Fruit fly (Drosophila melanogaster) whole organism, prepupa: Measurements from ENCODE around the gene pkm.

Experiments
- Blimp-1 ChIP-seq: fragments of 200-800 bp; sonication (Bioruptor generic); optimal IDR thresholded peaks from 3 replicates; lab custom pipeline; 2017; ENCODE audit warnings: missing biosample characterization, missing genetic modification characterization, mild to moderate bottlenecking, moderate library complexity, missing genetic modification reagents
- CG10631 ChIP-seq: fragments of 200-800 bp; sonication (Bioruptor generic); optimal IDR thresholded peaks from 2 replicates; lab custom pipeline; 2016; ENCODE audit warnings: missing biosample characterization, missing genetic modification characterization
- CG10669 ChIP-seq: fragments of 200-800 bp; sonication (Bioruptor generic); optimal IDR thresholded peaks from 3 replicates; lab custom pipeline; 2018; ENCODE audit warnings: missing biosample characterization, mild to moderate bottlenecking, missing genetic modification characterization, moderate library complexity
- CG11902 ChIP-seq: fragments of 200-800 bp; sonication (Bioruptor generic); optimal IDR thresholded peaks from 3 replicates; lab custom pipeline; 2016; ENCODE audit warnings: missing biosample characterization, missing genetic modification characterization
- CG1621 ChIP-seq: fragments of 200-800 bp; sonication (Bioruptor generic); optimal IDR thresholded peaks from 3 replicates; lab custom pipeline; 2018; ENCODE audit warnings: missing biosample characterization, mild to moderate bottlenecking, missing genetic modification characterization
- CG16779 ChIP-seq: fragments of 200-800 bp; sonication (Bioruptor generic); optimal IDR thresholded peaks from 3 replicates; lab custom pipeline; 2017; ENCODE audit warnings: missing biosample characterization, mild to moderate bottlenecking, missing genetic modification characterization
- CG3032 ChIP-seq: fragments of 200-800 bp; optimal IDR thresholded peaks from 2 replicates; lab custom pipeline; 2019; ENCODE audit warnings: missing biosample characterization, mild to moderate bottlenecking, missing genetic modification characterization, moderate library complexity
- CG34406 ChIP-seq: fragments of 200-800 bp; sonication (Bioruptor generic); optimal IDR thresholded peaks from 3 replicates; lab custom pipeline; 2016; ENCODE audit warnings: missing biosample characterization, missing genetic modification characterization
- CG6163 ChIP-seq: fragments of 200-800 bp; sonication (Bioruptor generic); IDR thresholded peaks from 3 replicates; pipeline ENCODE4 v1.3.6; 2022; ENCODE audit warnings: missing biosample characterization, missing genetic modification characterization
- CG6276 ChIP-seq: fragments of 200-800 bp; sonication (Bioruptor generic); optimal IDR thresholded peaks from 2 replicates; lab custom pipeline; 2017; ENCODE audit warnings: missing biosample characterization, mild to moderate bottlenecking, missing genetic modification characterization
- CG6854 ChIP-seq: fragments of 200-800 bp; sonication (Bioruptor generic); optimal IDR thresholded peaks from 2 replicates; lab custom pipeline; 2017; ENCODE audit warnings: missing biosample characterization, mild to moderate bottlenecking, missing genetic modification characterization
- CG7368 ChIP-seq: fragments of 200-800 bp; sonication (Bioruptor generic); optimal IDR thresholded peaks from 3 replicates; lab custom pipeline; 2016; ENCODE audit warnings: missing biosample characterization, missing genetic modification characterization
- CG8119 ChIP-seq: fragments of 200-800 bp; sonication (Bioruptor generic); IDR thresholded peaks from 3 replicates; pipeline ENCODE4 v1.3.6; 2022; ENCODE audit warnings: missing biosample characterization, missing genetic modification characterization
- CG8632 ChIP-seq: fragments of 200-800 bp; sonication (Bioruptor generic); optimal IDR thresholded peaks from 3 replicates; lab custom pipeline; 2016; ENCODE audit warnings: missing biosample characterization, missing genetic modification characterization
- CG9139 ChIP-seq: fragments of 200-800 bp; sonication (Bioruptor generic); optimal IDR thresholded peaks from 3 replicates; lab custom pipeline; 2017; ENCODE audit warnings: missing biosample characterization, mild to moderate bottlenecking, missing genetic modification characterization
- Eip75B ChIP-seq: fragments of 200-800 bp; sonication (Bioruptor generic); optimal IDR thresholded peaks from 3 replicates; lab custom pipeline; 2016; ENCODE audit warnings: missing biosample characterization, missing genetic modification characterization
- Eip78C ChIP-seq: fragments of 200-800 bp; sonication (Bioruptor generic); peaks from one replicate; lab custom pipeline; 2016; ENCODE audit warnings: missing biosample characterization, missing genetic modification characterization
- Eip93F ChIP-seq: fragments of 200-800 bp; sonication (Bioruptor generic); optimal IDR thresholded peaks from 2 replicates; lab custom pipeline; 2016; ENCODE audit warnings: missing biosample characterization, mild to moderate bottlenecking, missing genetic modification characterization
- Ets21C ChIP-seq: fragments of 200-800 bp; sonication (Bioruptor generic); optimal IDR thresholded peaks from 3 replicates; lab custom pipeline; 2016; ENCODE audit warnings: missing biosample characterization, missing genetic modification characterization
- Hr38 ChIP-seq: sonication (Bioruptor generic); optimal IDR thresholded peaks from 2 replicates; lab custom pipeline; 2016; ENCODE audit warnings: missing biosample characterization, missing genetic modification characterization
- Hr39 ChIP-seq: fragments of 200-800 bp; sonication (Bioruptor generic); optimal IDR thresholded peaks from 2 replicates; lab custom pipeline; 2016; ENCODE audit warnings: missing biosample characterization, missing genetic modification characterization
- Lpt ChIP-seq: fragments of 200-800 bp; sonication (Bioruptor generic); optimal IDR thresholded peaks from 3 replicates; lab custom pipeline; 2016; ENCODE audit warnings: missing biosample characterization, missing genetic modification characterization
- OdsH ChIP-seq: fragments of 200-800 bp; sonication (Bioruptor generic); optimal IDR thresholded peaks from 3 replicates; lab custom pipeline; 2016; ENCODE audit warnings: missing biosample characterization, missing genetic modification characterization
- Smox ChIP-seq: fragments of 200-800 bp; sonication (Bioruptor generic); optimal IDR thresholded peaks from 3 replicates; lab custom pipeline; 2016; ENCODE audit warnings: missing biosample characterization, missing genetic modification characterization
- Sox14 ChIP-seq: fragments of 200-800 bp; sonication (Bioruptor generic); optimal IDR thresholded peaks from 3 replicates; lab custom pipeline; 2016; ENCODE audit warnings: missing biosample characterization, missing genetic modification characterization
- Sox15 ChIP-seq: fragments of 200-800 bp; sonication (Bioruptor generic); optimal IDR thresholded peaks from 3 replicates; lab custom pipeline; 2016; ENCODE audit warnings: missing biosample characterization, missing genetic modification characterization
- dac ChIP-seq: fragments of 200-800 bp; sonication (Bioruptor generic); optimal IDR thresholded peaks from 2 replicates; lab custom pipeline; 2017; ENCODE audit warnings: missing biosample characterization, mild to moderate bottlenecking, missing genetic modification characterization
- dsx ChIP-seq: fragments of 200-800 bp; optimal IDR thresholded peaks from 3 replicates; lab custom pipeline; 2019; ENCODE audit warnings: missing biosample characterization, mild to moderate bottlenecking, missing genetic modification characterization, moderate library complexity; ENCODE audit not compliant: poor library complexity, severe bottlenecking
- eg ChIP-seq: fragments of 200-800 bp; sonication (Bioruptor generic); IDR thresholded peaks from 3 replicates; pipeline ENCODE4 v1.3.6; 2022; ENCODE audit warnings: missing biosample characterization, missing genetic modification characterization
- fd59A ChIP-seq: fragments of 200-800 bp; sonication (Bioruptor generic); optimal IDR thresholded peaks from 2 replicates; lab custom pipeline; 2017; ENCODE audit warnings: missing biosample characterization, mild to moderate bottlenecking, missing genetic modification characterization, missing genetic modification reagents
- fd85E ChIP-seq: fragments of 200-800 bp; sonication (Bioruptor generic); optimal IDR thresholded peaks from 3 replicates; lab custom pipeline; 2016; ENCODE audit warnings: missing biosample characterization, missing genetic modification characterization
- fkh ChIP-seq: fragments of 200-800 bp; sonication (Bioruptor generic); optimal IDR thresholded peaks from 3 replicates; lab custom pipeline; 2017; ENCODE audit warnings: missing biosample characterization, mild to moderate bottlenecking, missing genetic modification characterization, moderate library complexity
- lz ChIP-seq: fragments of 200-800 bp; sonication (Bioruptor generic); optimal IDR thresholded peaks from 3 replicates; lab custom pipeline; 2016; ENCODE audit warnings: missing biosample characterization, missing genetic modification characterization
- net ChIP-seq: fragments of 200-800 bp; sonication (Bioruptor generic); optimal IDR thresholded peaks from 3 replicates; lab custom pipeline; 2016; ENCODE audit warnings: missing biosample characterization, missing genetic modification characterization
- pdm3 ChIP-seq: fragments of 200-800 bp; sonication (Bioruptor generic); optimal IDR thresholded peaks from 3 replicates; lab custom pipeline; 2016; ENCODE audit warnings: missing biosample characterization, missing genetic modification characterization
- salr ChIP-seq, 2 experiments: fragments of 200-800 bp; sonication (Bioruptor generic); optimal IDR thresholded peaks; 3 replicates each; lab custom pipeline; 2016 to 2018; ENCODE audit warnings: missing biosample characterization in 2 of 2, missing genetic modification characterization in 2 of 2, mild to moderate bottlenecking in 1 of 2
- spab ChIP-seq: fragments of 200-800 bp; sonication (Bioruptor generic); optimal IDR thresholded peaks from 2 replicates; lab custom pipeline; 2017; ENCODE audit warnings: missing biosample characterization, mild to moderate bottlenecking, missing genetic modification characterization, missing genetic modification reagents
- ss ChIP-seq, 2 experiments: fragments of 200-800 bp; sonication (Bioruptor generic); optimal IDR thresholded peaks; 2 replicates in 1 of 2; 3 replicates in 1 of 2; lab custom pipeline; 2017 to 2018; ENCODE audit warnings: mild to moderate bottlenecking in 2 of 2, missing biosample characterization in 2 of 2, missing genetic modification characterization in 2 of 2, moderate library complexity in 1 of 2
- svp ChIP-seq: fragments of 200-800 bp; sonication (Bioruptor generic); peaks from one replicate; lab custom pipeline; 2016; ENCODE audit warnings: missing biosample characterization, missing genetic modification characterization
- topi ChIP-seq: fragments of 200-800 bp; sonication (Bioruptor generic); optimal IDR thresholded peaks from 3 replicates; lab custom pipeline; 2016; ENCODE audit warnings: missing biosample characterization, missing genetic modification characterization

pkm gene

dm6 chrX:11622649-11623425 lies 38.9 kb upstream of the pkm start (continued):
- peak; percentile 99 for TF ChIP-seq svp
- TF ChIP-seq pdm3: peak; percentile 98
- peak; percentile 97 for TF ChIP-seq CG7368
- peak; percentile 96 for TF ChIP-seq CG8632 (GFP tag; lab: Kevin White, UChicago)
- TF ChIP-seq spab (GFP tag; lab: Kevin White, UChicago): peak; percentile 93
- TF ChIP-seq CG6276 (GFP tag; lab: Kevin White, UChicago): peak; percentile 93
- peak; percentile 96 for TF ChIP-seq CG9139 (GFP tag; lab: Kevin White, UChicago)
- TF ChIP-seq CG8119 (GFP tag; lab: Robert Waterston, UW): peak; percentile 93
- peak; percentile 94 to 95 for TF ChIP-seq salr (GFP tag; optimal IDR thresholded peaks at IDR 0.05; lab: Kevin White, UChicago)
- TF ChIP-seq CG34406: peak; percentile 94
- peak; percentile 34 for TF ChIP-seq Hr38 (GFP tag; lab: Kevin White, UChicago)
- peak; percentile 90 for TF ChIP-seq fd85E (GFP tag; lab: Kevin White, UChicago)
- TF ChIP-seq Sox14 (GFP tag; lab: Kevin White, UChicago): peak; percentile 96
- peak; percentile 96 for TF ChIP-seq CG10631 (GFP tag; lab: Kevin White, UChicago)
- peak; percentile 75 for TF ChIP-seq Eip93F (GFP tag; lab: Kevin White, UChicago)
- TF ChIP-seq CG3032 (tag; lab: Kevin White, UChicago): peak; percentile 97
- peak; percentile 98 for TF ChIP-seq Hr39 (GFP tag; lab: Kevin White, UChicago)

- peak; percentile 38 for TF ChIP-seq Eip78C (GFP tag; lab: Kevin White, UChicago)
- no peak for TF ChIP-seq dac (GFP tag; lab: Kevin White, UChicago)
- TF ChIP-seq ss (GFP tag; optimal IDR thresholded peaks at IDR 0.05; lab: Kevin White, UChicago): peak; percentile 37
- no peak for TF ChIP-seq Eip93F (GFP tag; lab: Kevin White, UChicago)
- TF ChIP-seq Hr38 (GFP tag; lab: Kevin White, UChicago): no peak
- TF ChIP-seq CG1621 (tag; lab: Kevin White, UChicago): peak; percentile 97
- no peak for TF ChIP-seq Sox15
- TF ChIP-seq Ets21C: no peak
- peak; percentile 55 for TF ChIP-seq dsx (GFP tag; lab: Kevin White, UChicago)
- TF ChIP-seq CG10669 (GFP tag; lab: Kevin White, UChicago): no peak
- peak; percentile 54 for TF ChIP-seq fkh (GFP tag; lab: Kevin White, UChicago)
- no peak for TF ChIP-seq lz (GFP tag; lab: Kevin White, UChicago)
- TF ChIP-seq CG8119 (GFP tag; lab: Robert Waterston, UW): peak; percentile 41; the same call in 1 of the 3 replicates
- TF ChIP-seq CG6854 (GFP tag; lab: Kevin White, UChicago): peak; percentile 27
- no peak for TF ChIP-seq CG11902 (GFP tag; lab: Kevin White, UChicago)
- TF ChIP-seq topi (GFP tag; lab: Kevin White, UChicago): no peak
- TF ChIP-seq CG6276 (GFP tag; lab: Kevin White, UChicago): no peak
- TF ChIP-seq eg: peak; percentile 45; the same call in 1 of the 3 replicates
- no peak for TF ChIP-seq OdsH
- no peak for TF ChIP-seq pdm3
- TF ChIP-seq CG6163 (GFP tag; lab: Robert Waterston, UW): peak; percentile 68
- TF ChIP-seq CG16779: peak; percentile 6
- peak; percentile 4 for TF ChIP-seq Lpt (GFP tag; lab: Kevin White, UChicago)
- no peak for TF ChIP-seq CG8632 (GFP tag; lab: Kevin White, UChicago)
- TF ChIP-seq Eip75B (GFP tag; lab: Kevin White, UChicago): peak; percentile 7
- no peak for TF ChIP-seq fd59A
- TF ChIP-seq Smox (GFP tag; lab: Kevin White, UChicago): no peak
- TF ChIP-seq Blimp-1: peak; percentile 25
- TF ChIP-seq net (GFP tag; lab: Kevin White, UChicago): no peak
- TF ChIP-seq CG34406: no peak
Measured at dm6 chrX:11621866-11622648, 38.1 kb upstream of the pkm start, which contains the start of gene Ptp10D. Gene Ptp10D, plus strand, starts transcription at chrX:11622015.
